Fruit fly (Drosophila melanogaster) whole organism, embryonic: ENCODE results near the gene CG17625.

Experiments
- Atf-2 ChIP-seq: fragments of 200-800 bp; sonication (Bioruptor generic); optimal IDR thresholded peaks from 2 replicates; lab custom pipeline; 2016; ENCODE audit warnings: missing biosample characterization, missing genetic modification characterization
- Atf3 ChIP-seq: fragments of 200-800 bp; sonication (Bioruptor generic); optimal IDR thresholded peaks from 3 replicates; lab custom pipeline; 2016; ENCODE audit warnings: missing biosample characterization, missing genetic modification characterization
- B-H2 ChIP-seq: fragments of 200-800 bp; sonication (Bioruptor generic); optimal IDR thresholded peaks from 2 replicates; lab custom pipeline; 2018; ENCODE audit warnings: missing biosample characterization, mild to moderate bottlenecking, missing genetic modification characterization
- CG10209 ChIP-seq: fragments of 200-800 bp; sonication (Bioruptor generic); optimal IDR thresholded peaks from 3 replicates; lab custom pipeline; 2017; ENCODE audit warnings: missing biosample characterization, mild to moderate bottlenecking, missing genetic modification characterization, missing genetic modification reagents
- CG13424 ChIP-seq: fragments of 200-800 bp; sonication (Bioruptor generic); optimal IDR thresholded peaks from 2 replicates; lab custom pipeline; 2019; ENCODE audit warnings: missing biosample characterization, mild to moderate bottlenecking, missing genetic modification characterization, moderate library complexity
- CG1832 ChIP-seq: fragments of 200-800 bp; sonication (Bioruptor generic); optimal IDR thresholded peaks from 2 replicates; lab custom pipeline; 2017; ENCODE audit warnings: missing biosample characterization, mild to moderate bottlenecking, missing genetic modification characterization, inconsistent platforms
- CG2116 ChIP-seq: fragments of 200-800 bp; sonication (Bioruptor generic); optimal IDR thresholded peaks from 3 replicates; lab custom pipeline; 2018; ENCODE audit warnings: missing biosample characterization, mild to moderate bottlenecking, missing genetic modification characterization
- CG2199 ChIP-seq: fragments of 200-800 bp; sonication (Bioruptor generic); IDR thresholded peaks from 3 replicates; pipeline ENCODE4 v1.3.6; 2022; ENCODE audit warnings: missing biosample characterization, missing genetic modification characterization
- CG31224 ChIP-seq: fragments of 200-800 bp; sonication (Bioruptor generic); IDR thresholded peaks from 2 replicates; pipeline ENCODE4 v1.3.6; 2022; ENCODE audit warnings: missing biosample characterization, missing genetic modification characterization
- CG33557 ChIP-seq: fragments of 200-800 bp; sonication (Bioruptor generic); optimal IDR thresholded peaks from 2 replicates; lab custom pipeline; 2019; ENCODE audit warnings: missing biosample characterization, mild to moderate bottlenecking, missing genetic modification characterization, moderate library complexity
- CG3838 ChIP-seq: fragments of 200-800 bp; sonication (Bioruptor generic); optimal IDR thresholded peaks from 3 replicates; lab custom pipeline; 2016; ENCODE audit warnings: missing biosample characterization, missing genetic modification characterization
- CG4424 ChIP-seq: fragments of 200-800 bp; sonication (Bioruptor generic); optimal IDR thresholded peaks from 3 replicates; lab custom pipeline; 2016; ENCODE audit warnings: missing biosample characterization, missing genetic modification characterization
- CG6689 ChIP-seq: fragments of 200-800 bp; sonication (Bioruptor generic); IDR thresholded peaks from 2 replicates; pipeline ENCODE4 v1.3.6; 2022; ENCODE audit warnings: missing biosample characterization, missing genetic modification characterization
- CG7372 ChIP-seq: fragments of 200-800 bp; sonication (Bioruptor generic); IDR thresholded peaks from 2 replicates; pipeline ENCODE4 v1.3.6; 2022; ENCODE audit warnings: missing biosample characterization, missing genetic modification characterization
- CG7839 ChIP-seq: fragments of 200-800 bp; sonication (Bioruptor generic); optimal IDR thresholded peaks from 3 replicates; lab custom pipeline; 2018; ENCODE audit warnings: missing biosample characterization, mild to moderate bottlenecking, missing genetic modification characterization, moderate library complexity
- CG9215 ChIP-seq: fragments of 200-800 bp; sonication (Bioruptor generic); IDR thresholded peaks from 2 replicates; pipeline ENCODE4 v1.3.6; 2022; ENCODE audit warnings: missing biosample characterization, missing genetic modification characterization
- CG9932 ChIP-seq: fragments of 200-800 bp; sonication (Bioruptor generic); IDR thresholded peaks from 2 replicates; pipeline ENCODE4 v1.3.6; 2022; ENCODE audit warnings: missing biosample characterization, missing genetic modification characterization
- Elba2 ChIP-seq: fragments of 200-800 bp; sonication (Bioruptor generic); optimal IDR thresholded peaks from 3 replicates; lab custom pipeline; 2016; ENCODE audit warnings: missing biosample characterization, missing genetic modification characterization
- Ets65A ChIP-seq: fragments of 200-800 bp; sonication (Bioruptor generic); peaks from one replicate; lab custom pipeline; 2016; ENCODE audit warnings: missing biosample characterization, missing genetic modification characterization
- HLH3B ChIP-seq: fragments of 200-800 bp; sonication (Bioruptor generic); IDR thresholded peaks from 2 replicates; pipeline ENCODE4 v1.3.6; 2022; ENCODE audit warnings: missing biosample characterization, missing genetic modification characterization
- HLHmδ ChIP-seq: fragments of 200-800 bp; sonication (Bioruptor generic); optimal IDR thresholded peaks from 2 replicates; lab custom pipeline; 2018; ENCODE audit warnings: missing biosample characterization, mild to moderate bottlenecking, missing genetic modification characterization, moderate library complexity
- Hmx ChIP-seq: fragments of 200-800 bp; sonication (Bioruptor generic); optimal IDR thresholded peaks from 2 replicates; lab custom pipeline; 2016; ENCODE audit warnings: missing biosample characterization, missing genetic modification characterization
- Hr39 ChIP-seq: fragments of >200 bp; optimal IDR thresholded peaks from 2 replicates; lab custom pipeline; 2017
- MESR4 ChIP-seq: fragments of 200-800 bp; sonication (Bioruptor generic); optimal IDR thresholded peaks from 2 replicates; lab custom pipeline; 2018; ENCODE audit warnings: missing biosample characterization, mild to moderate bottlenecking, missing genetic modification characterization, moderate library complexity
- Mes4 ChIP-seq: fragments of 200-800 bp; sonication (Bioruptor generic); optimal IDR thresholded peaks from 2 replicates; lab custom pipeline; 2016; ENCODE audit warnings: missing biosample characterization, missing genetic modification characterization
- Nf-YB ChIP-seq: fragments of 200-800 bp; sonication (Bioruptor generic); optimal IDR thresholded peaks from 3 replicates; lab custom pipeline; 2019; ENCODE audit warnings: missing biosample characterization, mild to moderate bottlenecking, missing genetic modification characterization, moderate library complexity
- NfI ChIP-seq: fragments of 200-800 bp; sonication (Bioruptor generic); optimal IDR thresholded peaks from 3 replicates; lab custom pipeline; 2018; ENCODE audit warnings: missing biosample characterization, mild to moderate bottlenecking, missing genetic modification characterization, moderate library complexity
- Oli ChIP-seq: fragments of 200-800 bp; sonication (Bioruptor generic); optimal IDR thresholded peaks from 2 replicates; lab custom pipeline; 2018; ENCODE audit warnings: missing biosample characterization, mild to moderate bottlenecking, missing genetic modification characterization, moderate library complexity
- PHDP ChIP-seq: fragments of 200-800 bp; sonication (Bioruptor generic); optimal IDR thresholded peaks from 3 replicates; lab custom pipeline; 2018; ENCODE audit warnings: missing biosample characterization, mild to moderate bottlenecking, missing genetic modification characterization, moderate library complexity
- Pdp1 ChIP-seq, 2 experiments: fragments of 200-800 bp; sonication (Bioruptor generic); optimal IDR thresholded peaks; 3 replicates each; lab custom pipeline; 2016; ENCODE audit warnings: missing biosample characterization in 2 of 2, missing genetic modification characterization in 2 of 2, mild to moderate bottlenecking in 1 of 2, moderate library complexity in 1 of 2
- Sox100B ChIP-seq: fragments of 200-800 bp; sonication (Bioruptor generic); optimal IDR thresholded peaks from 3 replicates; lab custom pipeline; 2018; ENCODE audit warnings: missing biosample characterization, mild to moderate bottlenecking, missing genetic modification characterization
- Stat92E ChIP-seq, 3 experiments: fragments of >200 bp in 2 of 3; fragments of 200-800 bp in 1 of 3; sonication (Bioruptor generic) in 1 of 3; optimal IDR thresholded peaks; 2 replicates each; lab custom pipeline; 2017 to 2019; ENCODE audit warnings: missing biosample characterization in 3 of 3, missing genetic modification characterization in 3 of 3, mild to moderate bottlenecking in 1 of 3, moderate library complexity in 1 of 3
- cg ChIP-seq: fragments of 200-800 bp; sonication (Bioruptor generic); optimal IDR thresholded peaks from 3 replicates; lab custom pipeline; 2019; ENCODE audit warnings: missing biosample characterization, mild to moderate bottlenecking, missing genetic modification characterization, moderate library complexity
- crol ChIP-seq: fragments of 200-800 bp; sonication (Bioruptor generic); IDR thresholded peaks from 2 replicates; pipeline ENCODE4 v1.3.6; 2022; ENCODE audit warnings: missing biosample characterization, missing genetic modification characterization
- danr ChIP-seq: fragments of 200-800 bp; sonication (Bioruptor generic); IDR thresholded peaks from 2 replicates; pipeline ENCODE4 v1.3.6; 2022; ENCODE audit warnings: missing biosample characterization, missing genetic modification characterization
- dpn ChIP-seq, 2 experiments: fragments of 200-800 bp; sonication (Bioruptor generic); optimal IDR thresholded peaks; 3 replicates each; lab custom pipeline; 2016; ENCODE audit warnings: missing biosample characterization in 2 of 2, missing genetic modification characterization in 2 of 2
- en ChIP-seq: fragments of 200-800 bp; sonication (Bioruptor generic); optimal IDR thresholded peaks from 2 replicates; lab custom pipeline; 2016; ENCODE audit warnings: missing biosample characterization, missing genetic modification characterization
- eve ChIP-seq, 2 experiments: fragments of >200 bp; optimal IDR thresholded peaks; 2 replicates each; lab custom pipeline; 2017; ENCODE audit warnings: missing biosample characterization in 2 of 2, missing genetic modification characterization in 2 of 2
- fd3F ChIP-seq: fragments of 200-800 bp; sonication (Bioruptor generic); optimal IDR thresholded peaks from 2 replicates; lab custom pipeline; 2018; ENCODE audit warnings: missing biosample characterization, mild to moderate bottlenecking, missing genetic modification characterization, moderate library complexity
- ftz-f1 ChIP-seq: fragments of 200-800 bp; sonication (Bioruptor generic); optimal IDR thresholded peaks from 2 replicates; lab custom pipeline; 2016; ENCODE audit warnings: missing biosample characterization, missing genetic modification characterization
- grn ChIP-seq: fragments of 200-800 bp; sonication (Bioruptor generic); optimal IDR thresholded peaks from 3 replicates; lab custom pipeline; 2017; ENCODE audit warnings: missing biosample characterization, missing genetic modification characterization
- kay ChIP-seq: fragments of 200-800 bp; sonication (Bioruptor generic); optimal IDR thresholded peaks from 2 replicates; lab custom pipeline; 2016; ENCODE audit warnings: missing biosample characterization, missing genetic modification characterization
- klu ChIP-seq: fragments of 200-800 bp; sonication (Bioruptor generic); IDR thresholded peaks from 2 replicates; pipeline ENCODE4 v1.3.6; 2022; ENCODE audit warnings: missing biosample characterization, missing genetic modification characterization
- luna ChIP-seq: fragments of 200-800 bp; sonication (Bioruptor generic); optimal IDR thresholded peaks from 2 replicates; lab custom pipeline; 2016; ENCODE audit warnings: missing biosample characterization, missing genetic modification characterization
- org-1 ChIP-seq: fragments of 200-800 bp; sonication (Bioruptor generic); optimal IDR thresholded peaks from 2 replicates; lab custom pipeline; 2017; ENCODE audit warnings: missing biosample characterization, missing genetic modification characterization
- p53 ChIP-seq: fragments of 200-800 bp; sonication (Bioruptor generic); optimal IDR thresholded peaks from 2 replicates; lab custom pipeline; 2016; ENCODE audit warnings: missing biosample characterization, missing genetic modification characterization
- phol ChIP-seq: fragments of 200-800 bp; sonication (Bioruptor generic); optimal IDR thresholded peaks from 3 replicates; lab custom pipeline; 2018; ENCODE audit warnings: missing biosample characterization, mild to moderate bottlenecking, missing genetic modification characterization, moderate library complexity
- pnt ChIP-seq: fragments of 200-800 bp; sonication (Bioruptor generic); optimal IDR thresholded peaks from 3 replicates; lab custom pipeline; 2016; ENCODE audit warnings: missing biosample characterization, missing genetic modification characterization
- prd ChIP-seq, 3 experiments: fragments of >200 bp in 2 of 3; fragments of 200-800 bp in 1 of 3; sonication (Bioruptor generic) in 1 of 3; optimal IDR thresholded peaks in 2 of 3; IDR thresholded peaks in 1 of 3; 2 replicates in 2 of 3; 3 replicates in 1 of 3; pipeline versions ENCODE4 v1.3.6 to Lab custom; 2017 to 2022; ENCODE audit warnings: missing biosample characterization in 1 of 3, missing genetic modification characterization in 1 of 3
- shn ChIP-seq: fragments of 200-800 bp; sonication (Bioruptor generic); optimal IDR thresholded peaks from 3 replicates; lab custom pipeline; 2016; ENCODE audit warnings: missing biosample characterization, missing genetic modification characterization
- zen2 ChIP-seq: fragments of 200-800 bp; sonication (Bioruptor generic); IDR thresholded peaks from 3 replicates; pipeline ENCODE4 v1.3.6; 2022; ENCODE audit warnings: missing biosample characterization, missing genetic modification characterization; ENCODE audit not compliant: partially characterized antibody
- zfh1 ChIP-seq: fragments of 200-800 bp; sonication (Bioruptor generic); IDR thresholded peaks from 3 replicates; pipeline ENCODE4 v1.3.6; 2022; ENCODE audit warnings: missing biosample characterization, missing genetic modification characterization

The CG17625 gene

DNA sequence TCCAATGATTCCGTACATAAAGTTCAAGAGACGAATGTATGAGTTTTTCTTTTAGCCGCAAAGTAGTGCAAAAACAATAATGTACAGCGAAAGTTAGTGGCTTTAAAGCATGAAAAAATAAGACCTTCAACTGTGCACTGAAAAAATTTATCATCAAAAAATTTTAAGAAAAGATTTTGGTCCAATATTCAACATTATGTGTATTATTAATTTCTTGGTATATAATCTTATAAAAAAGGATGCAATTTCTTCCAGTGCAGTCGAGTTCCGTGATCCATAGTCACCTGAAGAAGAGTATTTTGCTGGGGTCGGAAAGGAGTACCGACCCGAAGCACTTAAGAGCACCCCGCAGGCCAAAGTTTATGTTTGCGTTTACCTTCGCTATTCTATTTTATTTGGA lies 18.0 kb upstream of the CG17625 start (continued):
- TF ChIP-seq klu (GFP tag; lab: Robert Waterston, UW) (no peak), prd (optimal IDR thresholded peaks at IDR 0.05; lab: Kevin White, UChicago) (no peak), prd (GFP tag; IDR thresholded peaks at IDR 0.05; lab: Robert Waterston, UW) (peak; percentile 61; the same call in 2 of the 3 replicates), pnt (GFP tag; lab: Kevin White, UChicago) (no peak), shn (GFP tag; lab: Kevin White, UChicago) (no peak), CG7372 (GFP tag; lab: Robert Waterston, UW) (no peak), Hmx (no peak), HLHmδ (no peak), Pdp1 (GFP tag; optimal IDR thresholded peaks at IDR 0.05; lab: Kevin White, UChicago) (no peak), Mes4 (GFP tag; lab: Kevin White, UChicago) (no peak), zen2 (GFP tag; lab: Robert Waterston, UW) (no peak), Elba2 (GFP tag; lab: Kevin White, UChicago) (no peak), Atf-2 (GFP tag; lab: Kevin White, UChicago) (no peak), NfI (GFP tag; lab: Kevin White, UChicago) (peak; percentile 7), zfh1 (GFP tag; lab: Robert Waterston, UW) (no peak), PHDP (peak; percentile 9), CG7839 (tag; lab: Kevin White, UChicago) (peak; percentile 15), Hr39 (no peak), org-1 (GFP tag; lab: Kevin White, UChicago) (no peak), CG1832 (no peak), HLH3B (GFP tag; lab: Robert Waterston, UW) (no peak), CG2199 (GFP tag; lab: Robert Waterston, UW) (no peak), Oli (tag; lab: Kevin White, UChicago) (peak; percentile 20), B-H2 (GFP tag; lab: Kevin White, UChicago) (no peak), p53 (GFP tag; lab: Kevin White, UChicago) (no peak), CG2116 (no peak), Nf-YB (no peak), CG6689 (GFP tag; lab: Robert Waterston, UW) (peak; percentile 37), CG9932 (GFP tag; lab: Robert Waterston, UW) (peak; percentile 54), CG31224 (GFP tag; lab: Robert Waterston, UW) (peak; percentile 6; the same call in 1 of the 2 replicates), kay (GFP tag; lab: Kevin White, UChicago) (no peak), CG10209 (GFP tag; lab: Kevin White, UChicago) (peak; percentile 3), Sox100B (GFP tag; lab: Kevin White, UChicago) (no peak), CG9215 (no peak), grn (GFP tag; lab: Kevin White, UChicago) (no peak), dpn (GFP tag; optimal IDR thresholded peaks at IDR 0.05; lab: Kevin White, UChicago) (peak in 1 of 2 experiments; percentile 28), en (no peak), crol (GFP tag; lab: Robert Waterston, UW) (no peak), Atf3 (GFP tag; lab: Kevin White, UChicago) (no peak), CG33557 (GFP tag; lab: Kevin White, UChicago) (no peak), danr (GFP tag; lab: Robert Waterston, UW) (no peak), phol (tag; lab: Kevin White, UChicago) (peak; percentile 6), Stat92E (GFP tag; optimal IDR thresholded peaks at IDR 0.05; lab: Kevin White, UChicago) (no peak), cg (no peak), CG4424 (GFP tag; lab: Kevin White, UChicago) (no peak), CG3838 (no peak), eve (GFP tag; optimal IDR thresholded peaks at IDR 0.05; lab: Kevin White, UChicago) (peak in 1 of 2 experiments; percentile 33), Ets65A (no peak), luna (GFP tag; lab: Kevin White, UChicago) (no peak), CG13424 (tag; lab: Kevin White, UChicago) (peak; percentile 7), MESR4 (no peak), fd3F (no peak), ftz-f1 (GFP tag; lab: Kevin White, UChicago) (no peak)
